Worm (Caenorhabditis elegans) whole organism, L1 larva: ENCODE data around the gene pho-10.

Experiments used
- ama-1 ChIP-seq: fragments of 150-350 bp; optimal IDR thresholded peaks from 2 replicates; lab custom pipeline; 2014
- ceh-90 ChIP-seq: sonication (generic microtip); optimal IDR thresholded peaks from 2 replicates; lab custom pipeline; 2016; ENCODE audit warnings: missing genetic modification characterization, missing compliant biosample characterization
- ces-1 ChIP-seq: fragments of 150-350 bp; optimal IDR thresholded peaks from 2 replicates; lab custom pipeline; 2014; ENCODE audit warnings: missing biosample characterization, missing genetic modification reagents, missing genetic modification characterization
- dpl-1 ChIP-seq, 3 experiments: fragments of 150-350 bp in 2 of 3; sonication (generic microtip) in 1 of 3; optimal IDR thresholded peaks; 2 replicates each; lab custom pipeline; 2014 to 2017; ENCODE audit warnings: missing biosample characterization in 3 of 3, missing genetic modification characterization in 3 of 3, missing genetic modification reagents in 3 of 3
- lin-15B ChIP-seq: fragments of 150-350 bp; sonication (generic microtip); optimal IDR thresholded peaks from 3 replicates; lab custom pipeline; 2014; ENCODE audit warnings: missing biosample characterization, missing genetic modification characterization
- lin-39 ChIP-seq: fragments of 150-350 bp; optimal IDR thresholded peaks from 2 replicates; lab custom pipeline; 2014; ENCODE audit warnings: missing biosample characterization, missing genetic modification reagents, missing genetic modification characterization

ce11 chrII:9904459-9904858, 15.9 kb downstream of the pho-10 start:
- no peak for TF ChIP-seq ces-1 (GFP tag; lab: Kevin White, UChicago)
- no peak for TF ChIP-seq ama-1
- TF ChIP-seq ceh-90 (tag; lab: Kevin White, UChicago), result no peak
- TF ChIP-seq dpl-1 (GFP tag; optimal IDR thresholded peaks at IDR 0.05; lab: Kevin White, UChicago), result no peak
- TF ChIP-seq lin-15B (tag; lab: Kevin White, UChicago), result no peak
- TF ChIP-seq lin-39 (tag; lab: Kevin White, UChicago), result no peak
